Fruit fly (Drosophila melanogaster): ENCODE data around the gene Lasp.

Gene Lasp

DNA sequence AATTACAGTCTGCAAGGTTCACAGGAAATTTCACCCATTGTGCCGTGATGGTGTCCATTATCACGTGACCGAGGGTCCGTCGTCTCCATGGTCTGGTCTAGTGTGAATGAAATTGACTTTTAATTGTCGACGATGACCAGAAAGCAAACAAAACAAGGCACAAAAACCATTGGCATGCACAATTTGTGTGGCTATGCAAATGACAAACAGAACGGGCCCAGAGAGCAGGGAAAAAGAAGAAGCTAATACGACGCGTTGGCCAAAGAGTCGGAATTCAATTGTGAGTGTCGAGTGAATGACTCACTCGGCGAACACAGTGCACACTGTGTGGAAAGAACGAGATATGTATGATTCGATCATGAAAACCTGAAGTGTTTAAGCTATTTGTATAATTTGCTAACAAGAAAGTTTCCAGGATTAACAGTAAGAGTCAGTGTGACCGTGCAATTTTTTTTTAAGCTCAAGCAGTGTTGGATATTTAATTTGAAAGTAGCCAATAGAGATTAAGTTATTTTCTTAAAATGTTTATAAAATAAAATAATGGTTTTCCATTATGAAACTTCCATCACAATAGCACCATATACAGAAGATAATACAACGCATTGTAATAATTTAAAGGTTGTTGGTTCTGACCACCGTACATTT is 75.8 kb downstream of the Lasp start:
- TF ChIP-seq rgr (GFP tag; optimal IDR thresholded peaks at IDR 0.05) (peak; percentile 13), Jra (GFP tag; optimal IDR thresholded peaks at IDR 0.05) (peak; percentile 20), foxo (GFP tag; optimal IDR thresholded peaks at IDR 0.05) (peak in 1 of 2 experiments; percentile 21), ey (GFP tag; optimal IDR thresholded peaks at IDR 0.05) (peak; percentile 14), Vsx2 (GFP tag; optimal IDR thresholded peaks at IDR 0.05; ENCODE audit: partially characterized antibody) (no peak), jim (GFP tag; optimal IDR thresholded peaks at IDR 0.05) (no peak), GATAd (GFP tag; optimal IDR thresholded peaks at IDR 0.05) (no peak), psq (GFP tag; optimal IDR thresholded peaks at IDR 0.05) (peak; percentile 14), h (GFP tag; optimal IDR thresholded peaks at IDR 0.05) (peak; percentile 33)

dm6 chr3L:16634529-16634928 is 76.9 kb downstream of the Lasp start:
- TF ChIP-seq sv (GFP tag; optimal IDR thresholded peaks at IDR 0.05) (no peak), ey (GFP tag; optimal IDR thresholded peaks at IDR 0.05) (peak; percentile 14), fru (GFP tag; optimal IDR thresholded peaks at IDR 0.05) (peak; percentile 16), Dif (GFP tag; optimal IDR thresholded peaks at IDR 0.05; ENCODE audit: partially characterized antibody) (no peak), foxo (GFP tag; optimal IDR thresholded peaks at IDR 0.05) (peak in 1 of 2 experiments; percentile 26), dmrt93B (GFP tag; optimal IDR thresholded peaks at IDR 0.05) (no peak)

dm6 chr3L:16634091-16634490 is 77.4 kb downstream of the Lasp start:
- no peak for TF ChIP-seq dsf (GFP tag; optimal IDR thresholded peaks at IDR 0.05; ENCODE audit: borderline replicate concordance)
- no peak for TF ChIP-seq usp (GFP tag; optimal IDR thresholded peaks at IDR 0.05)
- TF ChIP-seq fru (GFP tag; optimal IDR thresholded peaks at IDR 0.05), result no peak
- TF ChIP-seq ey (GFP tag; optimal IDR thresholded peaks at IDR 0.05), result no peak
- no peak for TF ChIP-seq woc (GFP tag; optimal IDR thresholded peaks at IDR 0.05)

- no peak for TF ChIP-seq CrebA (GFP tag; optimal IDR thresholded peaks at IDR 0.05; ENCODE audit: borderline replicate concordance)
- no peak for TF ChIP-seq dmrt93B (GFP tag; optimal IDR thresholded peaks at IDR 0.05)
- TF ChIP-seq fru (GFP tag; optimal IDR thresholded peaks at IDR 0.05), result no peak
Observed at dm6 chr3L:16631844-16632537, 79.5 kb downstream of the Lasp start.

DNA sequence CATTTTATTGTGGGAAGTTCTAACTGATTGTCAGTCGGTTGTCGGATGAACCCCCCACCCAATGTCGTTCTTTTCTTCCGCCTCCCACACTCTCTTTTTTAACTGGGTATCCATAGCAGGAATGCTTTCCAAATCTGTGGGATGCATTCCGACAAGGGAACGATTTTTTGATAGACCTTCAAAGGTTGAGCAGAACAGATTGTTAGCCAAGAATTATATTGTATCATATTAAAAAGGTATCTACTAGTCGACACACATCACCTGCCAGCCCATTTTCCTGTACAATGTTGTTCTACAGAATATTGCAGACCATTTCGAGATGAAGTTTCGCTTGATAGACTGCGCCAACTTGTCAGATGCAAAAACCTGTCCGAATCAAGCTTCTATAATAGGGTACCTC is 81.7 kb downstream of the Lasp start:
- TF ChIP-seq Myc (optimal IDR thresholded peaks at IDR 0.05), result no peak

All from whole organism, wandering third instar larva.